Fruit fly (Drosophila melanogaster) whole organism, pupa: ENCODE measurements around the gene CG14718.
A peak's percentile ranks its signal among the peaks of the same experiment; 100 is the strongest.

Experiments used
- CG10348 ChIP-seq: fragments of 200-800 bp; sonication (Bioruptor generic); IDR thresholded peaks from 2 replicates; pipeline ENCODE4 v1.3.6; 2022; ENCODE audit warnings: missing biosample characterization, missing genetic modification characterization
- CG12605 ChIP-seq: fragments of 200-800 bp; sonication (Bioruptor generic); IDR thresholded peaks from 2 replicates; pipeline ENCODE4 v1.3.6; 2022; ENCODE audit warnings: missing biosample characterization, missing genetic modification characterization
- CG13204 ChIP-seq: fragments of 200-800 bp; sonication (Bioruptor generic); optimal IDR thresholded peaks from 2 replicates; lab custom pipeline; 2018; ENCODE audit warnings: missing biosample characterization, mild to moderate bottlenecking, missing genetic modification characterization, moderate library complexity
- CG14655 ChIP-seq: fragments of 200-800 bp; sonication (Bioruptor generic); optimal IDR thresholded peaks from 3 replicates; lab custom pipeline; 2017; ENCODE audit warnings: mild to moderate bottlenecking, missing biosample characterization, missing genetic modification reagents, missing genetic modification characterization
- CG15710 ChIP-seq: fragments of 200-800 bp; sonication (Bioruptor generic); optimal IDR thresholded peaks from 2 replicates; lab custom pipeline; 2018; ENCODE audit warnings: missing biosample characterization, mild to moderate bottlenecking, missing genetic modification characterization, moderate library complexity
- CG17806 ChIP-seq: fragments of 200-800 bp; sonication (Bioruptor generic); optimal IDR thresholded peaks from 2 replicates; lab custom pipeline; 2018; ENCODE audit warnings: missing biosample characterization, mild to moderate bottlenecking, missing genetic modification characterization, moderate library complexity
- CG32121 ChIP-seq: fragments of 200-800 bp; sonication (Bioruptor generic); IDR thresholded peaks from 2 replicates; pipeline ENCODE4 v1.3.6; 2022; ENCODE audit warnings: missing biosample characterization, missing genetic modification characterization
- CG34367 ChIP-seq: fragments of 200-800 bp; sonication (Bioruptor generic); optimal IDR thresholded peaks from 2 replicates; lab custom pipeline; 2018; ENCODE audit warnings: missing biosample characterization, mild to moderate bottlenecking, missing genetic modification characterization
- CG4496 ChIP-seq: fragments of 200-800 bp; sonication (Bioruptor generic); IDR thresholded peaks from 3 replicates; pipeline ENCODE4 v1.3.6; 2022; ENCODE audit warnings: missing biosample characterization, missing genetic modification characterization
- CG8159 ChIP-seq: fragments of 200-800 bp; sonication (Bioruptor generic); optimal IDR thresholded peaks from 3 replicates; lab custom pipeline; 2018; ENCODE audit warnings: missing biosample characterization, mild to moderate bottlenecking, missing genetic modification characterization, moderate library complexity
- CG8301 ChIP-seq: fragments of 200-800 bp; sonication (Bioruptor generic); optimal IDR thresholded peaks from 2 replicates; lab custom pipeline; 2018; ENCODE audit warnings: missing biosample characterization, mild to moderate bottlenecking, missing genetic modification characterization
- D1 ChIP-seq: fragments of 200-800 bp; sonication (Bioruptor generic); optimal IDR thresholded peaks from 2 replicates; lab custom pipeline; 2018; ENCODE audit warnings: missing biosample characterization, mild to moderate bottlenecking, missing genetic modification characterization, moderate library complexity
- EcR ChIP-seq: fragments of 200-800 bp; sonication (Bioruptor generic); optimal IDR thresholded peaks from 3 replicates; lab custom pipeline; 2019; ENCODE audit warnings: missing biosample characterization, missing genetic modification characterization, mild to moderate bottlenecking, moderate library complexity, missing genetic modification reagents
- Ets98B ChIP-seq: fragments of 200-800 bp; sonication (Bioruptor generic); IDR thresholded peaks from 2 replicates; pipeline ENCODE4 v1.3.6; 2022; ENCODE audit warnings: missing biosample characterization, missing genetic modification characterization
- Pif1A ChIP-seq: fragments of 200-800 bp; sonication (Bioruptor generic); optimal IDR thresholded peaks from 3 replicates; lab custom pipeline; 2016; ENCODE audit warnings: missing biosample characterization, missing genetic modification characterization
- Pif1B ChIP-seq: fragments of 200-800 bp; sonication (Bioruptor generic); optimal IDR thresholded peaks from 3 replicates; lab custom pipeline; 2016; ENCODE audit warnings: missing biosample characterization, missing genetic modification characterization
- fd96Ca ChIP-seq: fragments of 200-800 bp; sonication (Bioruptor generic); IDR thresholded peaks from 3 replicates; pipeline ENCODE4 v1.3.6; 2022; ENCODE audit warnings: missing biosample characterization, missing genetic modification characterization
- gl ChIP-seq: fragments of 200-800 bp; sonication (Bioruptor generic); optimal IDR thresholded peaks from 2 replicates; lab custom pipeline; 2018; ENCODE audit warnings: missing biosample characterization, mild to moderate bottlenecking, missing genetic modification characterization
- rn ChIP-seq: fragments of 200-800 bp; sonication (Bioruptor generic); IDR thresholded peaks from 2 replicates; pipeline ENCODE4 v1.3.6; 2022; ENCODE audit warnings: missing biosample characterization, missing genetic modification characterization

The CG14718 gene

DNA sequence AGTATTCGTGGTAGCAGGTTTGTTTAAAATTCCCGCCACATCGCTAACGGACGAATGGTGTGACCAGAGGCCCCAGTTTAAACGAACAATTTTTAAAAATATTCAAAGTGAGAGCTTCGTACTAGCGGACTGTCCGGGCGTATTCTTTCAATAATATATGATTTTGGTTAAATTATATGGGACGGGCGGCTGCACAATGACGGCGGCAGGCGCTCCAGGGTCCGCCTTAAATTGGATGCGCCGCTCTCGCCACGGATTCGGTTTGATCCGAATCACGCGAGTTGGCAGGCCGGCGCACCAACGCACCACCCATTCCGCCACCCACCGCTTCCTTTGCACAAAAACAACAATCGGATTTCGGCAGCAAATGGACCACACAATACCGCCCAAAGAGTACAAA, 34.9 kb downstream of the CG14718 start, which contains the start of gene CG14721:
CG14721 (plus strand) TSS at position 111 of the 400 bp plus-strand sequence.
- TF ChIP-seq gl (no peak), CG4496 (peak; percentile 8; the same call in 1 of the 3 replicates)

- TF ChIP-seq EcR (GFP tag; lab: Kevin White, UChicago): no peak
- TF ChIP-seq CG4496: no peak
- TF ChIP-seq CG13204 (GFP tag; lab: Kevin White, UChicago): no peak
- no peak for TF ChIP-seq CG8301 (tag; lab: Kevin White, UChicago)
- TF ChIP-seq CG10348 (GFP tag; lab: Robert Waterston, UW): no peak
- TF ChIP-seq Pif1B (GFP tag; lab: Kevin White, UChicago): no peak
- TF ChIP-seq CG8159 (tag; lab: Kevin White, UChicago): no peak
- TF ChIP-seq Pif1A (GFP tag; lab: Kevin White, UChicago): no peak
- no peak for TF ChIP-seq CG32121
- TF ChIP-seq CG15710 (tag; lab: Kevin White, UChicago): no peak
- TF ChIP-seq CG17806: no peak
- TF ChIP-seq CG12605 (GFP tag; lab: Robert Waterston, UW): no peak
- no peak for TF ChIP-seq fd96Ca (GFP tag; lab: Robert Waterston, UW)
- no peak for TF ChIP-seq CG14655 (GFP tag; lab: Kevin White, UChicago)
- TF ChIP-seq rn (GFP tag; lab: Robert Waterston, UW): no peak
- no peak for TF ChIP-seq Ets98B (GFP tag; lab: Robert Waterston, UW)
- TF ChIP-seq D1 (tag; lab: Kevin White, UChicago): no peak
These were observed 41.4 kb downstream of the CG14718 start, which contains the start of the genes Blm and CG14722 for dm6 chr3R:11741730-11742203. TSS of gene Blm (minus strand) at chr3R:11741783. TSS of gene CG14722 (plus strand) at chr3R:11741890.

DNA sequence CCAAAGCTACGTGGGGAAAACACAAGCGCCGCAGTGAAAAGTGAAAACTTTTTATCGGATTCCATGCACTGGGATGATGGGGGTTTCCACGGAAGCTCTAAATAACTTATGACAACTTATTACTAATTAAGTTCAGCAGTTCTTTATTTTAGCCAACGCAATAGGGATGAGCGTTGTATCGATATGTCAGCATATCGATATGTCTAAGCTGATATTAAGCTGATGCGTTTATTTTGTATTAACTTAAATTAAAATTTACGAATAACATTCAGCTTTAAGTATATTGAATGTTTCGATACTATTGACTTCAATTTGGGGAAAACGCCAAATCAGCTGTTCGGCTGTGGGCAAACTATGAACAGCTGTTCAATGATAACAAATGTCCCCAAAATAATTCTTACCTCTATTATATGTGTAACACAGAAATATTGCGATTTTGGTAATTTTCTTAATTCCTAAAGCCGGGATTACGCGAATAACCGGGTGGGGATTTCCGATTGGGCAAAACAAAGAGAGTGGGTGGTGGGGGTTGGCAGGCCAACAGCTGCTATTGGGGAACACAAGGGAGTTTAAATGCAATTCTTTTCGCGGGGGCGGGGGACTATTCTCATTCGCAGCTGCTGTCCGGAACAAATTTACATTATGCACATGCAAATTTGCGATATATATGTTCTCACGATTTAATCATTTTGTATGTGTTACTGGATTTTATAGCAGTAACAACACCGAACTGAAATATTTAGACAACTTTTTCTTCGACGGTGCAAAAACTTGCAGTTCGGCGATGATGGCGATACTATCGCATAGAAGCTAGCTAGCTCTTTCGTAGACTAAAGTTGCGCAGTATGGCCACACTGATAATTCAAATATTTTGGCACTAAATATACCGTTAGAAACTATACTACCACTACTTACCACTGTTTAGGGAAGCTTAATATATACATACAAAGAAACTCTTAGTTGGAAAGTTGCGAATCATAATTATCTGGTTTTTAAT, 49.2 kb downstream of the CG14718 start, which contains the start of gene CG6923:
CG6923 (minus strand) TSS at position 733 of the 997 bp plus-strand sequence.
- TF ChIP-seq CG14655 (GFP tag; lab: Kevin White, UChicago) (no peak), CG15710 (tag; lab: Kevin White, UChicago) (no peak), D1 (tag; lab: Kevin White, UChicago) (no peak), Ets98B (GFP tag; lab: Robert Waterston, UW) (no peak), Pif1A (GFP tag; lab: Kevin White, UChicago) (no peak), fd96Ca (GFP tag; lab: Robert Waterston, UW) (no peak), CG10348 (GFP tag; lab: Robert Waterston, UW) (no peak), CG34367 (tag; lab: Kevin White, UChicago) (no peak)

DNA sequence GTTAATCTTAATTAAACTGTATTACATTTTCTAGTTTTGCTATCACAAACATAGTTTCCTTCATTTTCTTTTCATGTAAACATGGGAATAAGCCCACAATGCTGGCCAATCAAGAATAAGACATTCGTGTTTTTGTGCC, 49.7 kb downstream of the CG14718 start, which contains the start of gene CG43062:
CG43062 (plus strand) TSS at position 40 of the 139 bp plus-strand sequence.
- TF ChIP-seq CG12605 (GFP tag; lab: Robert Waterston, UW) (no peak), CG8301 (tag; lab: Kevin White, UChicago) (no peak), CG32121 (no peak), CG13204 (GFP tag; lab: Kevin White, UChicago) (no peak), Pif1B (GFP tag; lab: Kevin White, UChicago) (no peak)

dm6 chr3R:11751756-11752155, 51.3 kb downstream of the CG14718 start:
- TF ChIP-seq CG15710 (tag; lab: Kevin White, UChicago): no peak
- peak; percentile 4 for TF ChIP-seq CG17806
